Fruit fly (Drosophila melanogaster) whole organism, embryonic: ENCODE results near the gene ND-PDSW.

ENCODE experiments used
- CG10431 ChIP-seq: fragments of 200-800 bp; sonication (Bioruptor generic); optimal IDR thresholded peaks from 3 replicates; lab custom pipeline; 2018; ENCODE audit warnings: missing biosample characterization, mild to moderate bottlenecking, missing genetic modification characterization
- CG11247 ChIP-seq: fragments of 200-800 bp; sonication (Bioruptor generic); IDR thresholded peaks from 2 replicates; pipeline ENCODE4 v1.3.6; 2022; ENCODE audit warnings: missing biosample characterization, missing genetic modification characterization
- CG12071 ChIP-seq: fragments of 200-800 bp; sonication (Bioruptor generic); optimal IDR thresholded peaks from 3 replicates; lab custom pipeline; 2018; ENCODE audit warnings: missing biosample characterization, mild to moderate bottlenecking, missing genetic modification characterization
- CG13775 ChIP-seq: fragments of 200-800 bp; sonication (Bioruptor generic); optimal IDR thresholded peaks from 3 replicates; lab custom pipeline; 2017; ENCODE audit warnings: missing biosample characterization, mild to moderate bottlenecking, missing genetic modification characterization
- CG15601 ChIP-seq: fragments of 200-800 bp; sonication (Bioruptor generic); optimal IDR thresholded peaks from 3 replicates; lab custom pipeline; 2019; ENCODE audit warnings: missing biosample characterization, mild to moderate bottlenecking, missing genetic modification characterization, moderate library complexity
- CG1602 ChIP-seq: fragments of 200-800 bp; sonication (Bioruptor generic); optimal IDR thresholded peaks from 3 replicates; lab custom pipeline; 2016; ENCODE audit warnings: missing biosample characterization, missing genetic modification characterization
- CG17385 ChIP-seq: fragments of 200-800 bp; sonication (Bioruptor generic); optimal IDR thresholded peaks from 3 replicates; lab custom pipeline; 2018; ENCODE audit warnings: missing biosample characterization, mild to moderate bottlenecking, missing genetic modification characterization
- CG18599 ChIP-seq: fragments of 200-800 bp; sonication (Bioruptor generic); optimal IDR thresholded peaks from 3 replicates; lab custom pipeline; 2017; ENCODE audit warnings: missing biosample characterization, missing genetic modification characterization, mild to moderate bottlenecking, moderate library complexity, missing genetic modification reagents
- CG2120 ChIP-seq: fragments of 200-800 bp; sonication (Bioruptor generic); optimal IDR thresholded peaks from 3 replicates; lab custom pipeline; 2016; ENCODE audit warnings: missing biosample characterization, missing genetic modification characterization
- CG2129 ChIP-seq: fragments of 200-800 bp; sonication (Bioruptor generic); IDR thresholded peaks from 2 replicates; pipeline ENCODE4 v1.3.6; 2022; ENCODE audit warnings: missing biosample characterization, missing genetic modification characterization; ENCODE audit not compliant: partially characterized antibody
- CG2712 ChIP-seq: fragments of 200-800 bp; optimal IDR thresholded peaks from 3 replicates; lab custom pipeline; 2019; ENCODE audit warnings: missing biosample characterization, mild to moderate bottlenecking, missing genetic modification characterization, moderate library complexity
- CG2875 ChIP-seq: fragments of 200-800 bp; sonication (Bioruptor generic); optimal IDR thresholded peaks from 2 replicates; lab custom pipeline; 2017; ENCODE audit warnings: missing biosample characterization, mild to moderate bottlenecking, missing genetic modification characterization, missing genetic modification reagents
- CG30431 ChIP-seq: fragments of 200-800 bp; sonication (Bioruptor generic); optimal IDR thresholded peaks from 2 replicates; lab custom pipeline; 2017; ENCODE audit warnings: missing biosample characterization, missing genetic modification characterization
- CG4820 ChIP-seq: fragments of 200-800 bp; sonication (Bioruptor generic); optimal IDR thresholded peaks from 3 replicates; lab custom pipeline; 2016; ENCODE audit warnings: missing biosample characterization, missing genetic modification characterization
- CG6254 ChIP-seq: fragments of 200-800 bp; sonication (Bioruptor generic); optimal IDR thresholded peaks from 3 replicates; lab custom pipeline; 2017; ENCODE audit warnings: mild to moderate bottlenecking, missing biosample characterization, missing genetic modification reagents, missing genetic modification characterization
- CG6791 ChIP-seq: fragments of 200-800 bp; sonication (Bioruptor generic); IDR thresholded peaks from 3 replicates; pipeline ENCODE4 v1.3.6; 2022; ENCODE audit warnings: missing biosample characterization, missing genetic modification characterization; ENCODE audit not compliant: partially characterized antibody
- CG7839 ChIP-seq: fragments of 200-800 bp; sonication (Bioruptor generic); optimal IDR thresholded peaks from 3 replicates; lab custom pipeline; 2018; ENCODE audit warnings: missing biosample characterization, mild to moderate bottlenecking, missing genetic modification characterization, moderate library complexity
- CG8290 ChIP-seq, 3 experiments: fragments of 200-800 bp; sonication (Bioruptor generic); optimal IDR thresholded peaks; 2 replicates each; lab custom pipeline; 2016 to 2019; ENCODE audit warnings: missing biosample characterization in 3 of 3, missing genetic modification characterization in 3 of 3, mild to moderate bottlenecking in 2 of 3, moderate library complexity in 1 of 3
- CG8765 ChIP-seq: fragments of 200-800 bp; sonication (Bioruptor generic); IDR thresholded peaks from 2 replicates; pipeline ENCODE4 v1.3.6; 2022; ENCODE audit warnings: missing biosample characterization, missing genetic modification characterization
- CG9215 ChIP-seq: fragments of 200-800 bp; sonication (Bioruptor generic); IDR thresholded peaks from 2 replicates; pipeline ENCODE4 v1.3.6; 2022; ENCODE audit warnings: missing biosample characterization, missing genetic modification characterization
- CG9817 ChIP-seq: fragments of 200-800 bp; sonication (Bioruptor generic); optimal IDR thresholded peaks from 2 replicates; lab custom pipeline; 2018; ENCODE audit warnings: missing biosample characterization, mild to moderate bottlenecking, missing genetic modification characterization, moderate library complexity
- CG9932 ChIP-seq: fragments of 200-800 bp; sonication (Bioruptor generic); IDR thresholded peaks from 2 replicates; pipeline ENCODE4 v1.3.6; 2022; ENCODE audit warnings: missing biosample characterization, missing genetic modification characterization
- D19A ChIP-seq: fragments of 200-800 bp; optimal IDR thresholded peaks from 3 replicates; lab custom pipeline; 2019; ENCODE audit warnings: missing biosample characterization, mild to moderate bottlenecking, missing genetic modification characterization, moderate library complexity
- Hey ChIP-seq: fragments of 200-800 bp; sonication (Bioruptor generic); optimal IDR thresholded peaks from 3 replicates; lab custom pipeline; 2018; ENCODE audit warnings: missing biosample characterization, mild to moderate bottlenecking, missing genetic modification characterization
- Hr3 ChIP-seq: fragments of 200-800 bp; sonication (Bioruptor generic); optimal IDR thresholded peaks from 3 replicates; lab custom pipeline; 2016; ENCODE audit warnings: missing biosample characterization, missing genetic modification characterization
- Oli ChIP-seq: fragments of 200-800 bp; sonication (Bioruptor generic); optimal IDR thresholded peaks from 2 replicates; lab custom pipeline; 2018; ENCODE audit warnings: missing biosample characterization, mild to moderate bottlenecking, missing genetic modification characterization, moderate library complexity
- Pdp1 ChIP-seq, 2 experiments: fragments of 200-800 bp; sonication (Bioruptor generic); optimal IDR thresholded peaks; 3 replicates each; lab custom pipeline; 2016; ENCODE audit warnings: missing biosample characterization in 2 of 2, missing genetic modification characterization in 2 of 2, mild to moderate bottlenecking in 1 of 2, moderate library complexity in 1 of 2
- Side ChIP-seq: fragments of 200-800 bp; sonication (Bioruptor generic); optimal IDR thresholded peaks from 2 replicates; lab custom pipeline; 2016; ENCODE audit warnings: missing biosample characterization, missing genetic modification characterization
- Usf ChIP-seq: fragments of 200-800 bp; sonication (Bioruptor generic); optimal IDR thresholded peaks from 2 replicates; lab custom pipeline; 2017; ENCODE audit warnings: missing genotype, missing biosample characterization, missing genetic modification characterization
- btn ChIP-seq: fragments of 200-800 bp; sonication (Bioruptor generic); optimal IDR thresholded peaks from 2 replicates; lab custom pipeline; 2016; ENCODE audit warnings: missing biosample characterization, missing genetic modification characterization
- cas ChIP-seq: fragments of 200-800 bp; sonication (Bioruptor generic); IDR thresholded peaks from 2 replicates; pipeline ENCODE4 v1.3.6; 2022; ENCODE audit warnings: missing biosample characterization, missing genetic modification characterization
- dimm ChIP-seq: fragments of 200-800 bp; sonication (Bioruptor generic); IDR thresholded peaks from 2 replicates; pipeline ENCODE4 v1.3.6; 2022; ENCODE audit warnings: missing biosample characterization, missing genetic modification characterization
- en ChIP-seq: fragments of 200-800 bp; sonication (Bioruptor generic); optimal IDR thresholded peaks from 2 replicates; lab custom pipeline; 2016; ENCODE audit warnings: missing biosample characterization, missing genetic modification characterization
- grau ChIP-seq: fragments of 200-800 bp; optimal IDR thresholded peaks from 3 replicates; lab custom pipeline; 2019; ENCODE audit warnings: missing biosample characterization, mild to moderate bottlenecking, missing genetic modification characterization, moderate library complexity
- gt ChIP-seq: fragments of 200-800 bp; sonication (Bioruptor generic); IDR thresholded peaks from 2 replicates; pipeline ENCODE4 v1.3.6; 2022; ENCODE audit warnings: missing biosample characterization, missing genetic modification characterization
- hkb ChIP-seq, 2 experiments: fragments of 200-800 bp in 1 of 2; fragments of >200 bp in 1 of 2; sonication (Bioruptor generic) in 1 of 2; IDR thresholded peaks in 1 of 2; optimal IDR thresholded peaks in 1 of 2; 2 replicates each; pipeline versions ENCODE4 v1.3.6 to Lab custom; 2017 to 2022; ENCODE audit warnings: missing biosample characterization in 1 of 2, missing genetic modification characterization in 1 of 2
- jing ChIP-seq: fragments of 200-800 bp; sonication (Bioruptor generic); optimal IDR thresholded peaks from 2 replicates; lab custom pipeline; 2018; ENCODE audit warnings: missing biosample characterization, mild to moderate bottlenecking, missing genetic modification characterization
- kay ChIP-seq: fragments of 200-800 bp; sonication (Bioruptor generic); optimal IDR thresholded peaks from 2 replicates; lab custom pipeline; 2016; ENCODE audit warnings: missing biosample characterization, missing genetic modification characterization
- mirr ChIP-seq: fragments of 200-800 bp; sonication (Bioruptor generic); optimal IDR thresholded peaks from 3 replicates; lab custom pipeline; 2018; ENCODE audit warnings: missing biosample characterization, mild to moderate bottlenecking, missing genetic modification characterization
- nerfin-1 ChIP-seq: fragments of 200-800 bp; sonication (Bioruptor generic); optimal IDR thresholded peaks from 3 replicates; lab custom pipeline; 2019; ENCODE audit warnings: missing biosample characterization, mild to moderate bottlenecking, missing genetic modification characterization, moderate library complexity
- onecut ChIP-seq: fragments of 200-800 bp; sonication (Bioruptor generic); IDR thresholded peaks from 2 replicates; pipeline ENCODE4 v1.3.6; 2022; ENCODE audit warnings: missing biosample characterization, missing genetic modification characterization
- pb ChIP-seq: fragments of 200-800 bp; sonication (Bioruptor generic); optimal IDR thresholded peaks from 3 replicates; lab custom pipeline; 2016; ENCODE audit warnings: missing biosample characterization, missing genetic modification characterization
- pita ChIP-seq: fragments of 200-800 bp; sonication (Bioruptor generic); optimal IDR thresholded peaks from 2 replicates; lab custom pipeline; 2017; ENCODE audit warnings: missing biosample characterization, mild to moderate bottlenecking, missing genetic modification characterization
- prd ChIP-seq, 3 experiments: fragments of >200 bp in 2 of 3; fragments of 200-800 bp in 1 of 3; sonication (Bioruptor generic) in 1 of 3; optimal IDR thresholded peaks in 2 of 3; IDR thresholded peaks in 1 of 3; 2 replicates in 2 of 3; 3 replicates in 1 of 3; pipeline versions ENCODE4 v1.3.6 to Lab custom; 2017 to 2022; ENCODE audit warnings: missing biosample characterization in 1 of 3, missing genetic modification characterization in 1 of 3
- psq ChIP-seq: fragments of 200-800 bp; sonication (Bioruptor generic); optimal IDR thresholded peaks from 2 replicates; lab custom pipeline; 2017; ENCODE audit warnings: missing biosample characterization, missing genetic modification characterization
- repo ChIP-seq: fragments of 200-800 bp; sonication (Bioruptor generic); optimal IDR thresholded peaks from 2 replicates; lab custom pipeline; 2016; ENCODE audit warnings: missing biosample characterization, missing genetic modification characterization
- tin ChIP-seq: fragments of 200-800 bp; sonication (Bioruptor generic); optimal IDR thresholded peaks from 3 replicates; lab custom pipeline; 2016; ENCODE audit warnings: missing biosample characterization, missing genetic modification characterization
- twi ChIP-seq: fragments of 200-800 bp; optimal IDR thresholded peaks from 2 replicates; lab custom pipeline; 2019; ENCODE audit warnings: missing biosample characterization, mild to moderate bottlenecking, missing genetic modification characterization, moderate library complexity
- zen ChIP-seq: fragments of 200-800 bp; sonication (Bioruptor generic); optimal IDR thresholded peaks from 3 replicates; lab custom pipeline; 2018; ENCODE audit warnings: missing biosample characterization, mild to moderate bottlenecking, missing genetic modification characterization, moderate library complexity
- zen2 ChIP-seq: fragments of 200-800 bp; sonication (Bioruptor generic); IDR thresholded peaks from 3 replicates; pipeline ENCODE4 v1.3.6; 2022; ENCODE audit warnings: missing biosample characterization, missing genetic modification characterization; ENCODE audit not compliant: partially characterized antibody

ND-PDSW gene

DNA sequence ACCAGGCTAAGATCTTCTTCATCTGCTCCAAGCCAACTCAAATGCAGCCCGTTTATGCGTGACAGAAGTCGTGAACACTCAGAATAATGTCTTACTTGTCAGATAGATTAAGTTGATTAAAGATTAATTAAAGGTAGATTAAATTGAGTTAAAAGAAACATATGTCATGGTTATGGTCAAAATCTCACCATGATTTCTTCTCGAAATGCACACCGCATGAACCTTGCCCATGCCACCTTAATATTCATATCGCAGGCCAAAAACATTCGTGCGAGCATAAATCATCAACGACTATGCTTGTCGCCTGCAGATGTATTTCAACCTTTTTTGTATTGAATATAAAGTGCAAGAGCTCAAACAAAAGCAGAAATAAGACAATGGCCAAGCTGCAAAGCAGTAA, 28.9 kb upstream of the ND-PDSW start (continued):
- TF ChIP-seq Side (no peak), CG7839 (peak; percentile 61), Oli (tag; lab: Kevin White, UChicago) (peak; percentile 66), CG1602 (GFP tag; lab: Kevin White, UChicago) (no peak), CG15601 (peak; percentile 25), prd (optimal IDR thresholded peaks at IDR 0.05; lab: Kevin White, UChicago) (no peak), prd (GFP tag; IDR thresholded peaks at IDR 0.05; lab: Robert Waterston, UW) (peak; percentile 69), CG11247 (GFP tag; lab: Robert Waterston, UW) (no peak), CG18599 (GFP tag; lab: Kevin White, UChicago) (peak; percentile 29), twi (tag; lab: Kevin White, UChicago) (no peak), CG30431 (no peak), psq (no peak), dimm (GFP tag; lab: Robert Waterston, UW) (no peak), CG10431 (GFP tag; lab: Kevin White, UChicago) (no peak), CG8765 (GFP tag; lab: Robert Waterston, UW) (no peak), grau (tag; lab: Kevin White, UChicago) (peak; percentile 39), Hr3 (GFP tag; lab: Kevin White, UChicago) (no peak), CG2120 (GFP tag; lab: Kevin White, UChicago) (no peak), repo (no peak), CG4820 (GFP tag; lab: Kevin White, UChicago) (peak; percentile 55), zen2 (GFP tag; lab: Robert Waterston, UW) (no peak), btn (GFP tag; lab: Kevin White, UChicago) (no peak), zen (tag; lab: Kevin White, UChicago) (peak; percentile 57), CG8290 (GFP tag; optimal IDR thresholded peaks at IDR 0.05; lab: Kevin White, UChicago) (no peak), CG8290 (tag; optimal IDR thresholded peaks at IDR 0.05; lab: Kevin White, UChicago) (peak in 1 of 2 experiments; percentile 56), mirr (no peak), nerfin-1 (tag; lab: Kevin White, UChicago) (peak; percentile 64), jing (GFP tag; lab: Kevin White, UChicago) (no peak), tin (GFP tag; lab: Kevin White, UChicago) (peak; percentile 3), onecut (GFP tag; lab: Robert Waterston, UW) (peak; percentile 71), en (GFP tag; lab: Kevin White, UChicago) (no peak), CG13775 (GFP tag; lab: Kevin White, UChicago) (no peak), CG2875 (GFP tag; lab: Kevin White, UChicago) (no peak), CG9215 (no peak), CG12071 (GFP tag; lab: Kevin White, UChicago) (peak; percentile 63), cas (GFP tag; lab: Robert Waterston, UW) (no peak), kay (no peak), CG2712 (tag; lab: Kevin White, UChicago) (peak; percentile 80), CG6254 (GFP tag; lab: Kevin White, UChicago) (peak; percentile 61), hkb (optimal IDR thresholded peaks at IDR 0.05; lab: Kevin White, UChicago) (no peak), hkb (GFP tag; IDR thresholded peaks at IDR 0.05; lab: Robert Waterston, UW) (peak; percentile 86), CG2129 (no peak), CG9932 (GFP tag; lab: Robert Waterston, UW) (no peak), CG9817 (tag; lab: Kevin White, UChicago) (peak; percentile 39), CG6791 (GFP tag; lab: Robert Waterston, UW) (no peak), gt (GFP tag; lab: Robert Waterston, UW) (no peak), Usf (GFP tag; lab: Kevin White, UChicago) (no peak), Hey (tag; lab: Kevin White, UChicago) (no peak), D19A (tag; lab: Kevin White, UChicago) (peak; percentile 31), Pdp1 (GFP tag; optimal IDR thresholded peaks at IDR 0.05; lab: Kevin White, UChicago) (peak; percentile 18 to 24), pita (GFP tag; lab: Kevin White, UChicago) (no peak), pb (GFP tag; lab: Kevin White, UChicago) (no peak), CG17385 (GFP tag; lab: Kevin White, UChicago) (peak; percentile 62)
